Comparison of ENCODE assay signal across 5 fruit fly cellular contexts in genomic region chr3R:7130827-7131226, dm6.
TF ChIP-seq lines count a peak whose summit lies in the region.

No protein-coding gene starts in this region.

- TF ChIP-seq CTCF in whole organism, embryonic (GFP tag; optimal IDR thresholded peaks at IDR 0.05; lab: Kevin White, UChicago): no peak

TF ChIP-seq in whole organism, adult, 20 proteins besides CTCF, POLR2A, EP300 and RAD21:
- TF ChIP-seq cic (GFP tag; optimal IDR thresholded peaks at IDR 0.05; lab: Kevin White, UChicago): no peak
- TF ChIP-seq bab1 (GFP tag; optimal IDR thresholded peaks at IDR 0.05; lab: Kevin White, UChicago): peak; percentile 11
- no peak for TF ChIP-seq Crg-1 (GFP tag; optimal IDR thresholded peaks at IDR 0.05; lab: Kevin White, UChicago)

TF ChIP-seq in whole organism, embryonic, 481 proteins besides CTCF, POLR2A, EP300 and RAD21 (continues in another document):
- TF ChIP-seq CG6254 (GFP tag; optimal IDR thresholded peaks at IDR 0.05; lab: Kevin White, UChicago): no peak
- TF ChIP-seq CG2712 (tag; optimal IDR thresholded peaks at IDR 0.05; lab: Kevin White, UChicago): peak; percentile 32
- TF ChIP-seq CG3407 (GFP tag; optimal IDR thresholded peaks at IDR 0.05; lab: Kevin White, UChicago): no peak
- TF ChIP-seq CG7963 (GFP tag; IDR thresholded peaks at IDR 0.05; lab: Robert Waterston, UW; ENCODE audit: partially characterized antibody): peak; percentile 97
- TF ChIP-seq CG10462 (GFP tag; optimal IDR thresholded peaks at IDR 0.05; lab: Kevin White, UChicago): no peak
- peak; percentile 77 for TF ChIP-seq CG9797 (GFP tag; optimal IDR thresholded peaks at IDR 0.05; lab: Kevin White, UChicago)
- peak; percentile 55; the same call in 1 of the 3 replicates for TF ChIP-seq ci (GFP tag; IDR thresholded peaks at IDR 0.05; lab: Robert Waterston, UW)
- no peak for TF ChIP-seq cg (GFP tag; optimal IDR thresholded peaks at IDR 0.05; lab: Kevin White, UChicago)
- 0 out of 2 replicates have a peak, but pooled peaks have one; percentile 14 for TF ChIP-seq CG17328 (GFP tag; IDR thresholded peaks at IDR 0.05; lab: Robert Waterston, UW)
- no peak for TF ChIP-seq CG2202 (tag; optimal IDR thresholded peaks at IDR 0.05; lab: Kevin White, UChicago)
- TF ChIP-seq NC2α (GFP tag; optimal IDR thresholded peaks at IDR 0.05; lab: Kevin White, UChicago): no peak
- TF ChIP-seq Bdp1 (GFP tag; optimal IDR thresholded peaks at IDR 0.05; lab: Kevin White, UChicago): peak; percentile 100
- peak; percentile 93 for TF ChIP-seq sna (GFP tag; IDR thresholded peaks at IDR 0.05; lab: Robert Waterston, UW; ENCODE audit: partially characterized antibody)
- TF ChIP-seq pzg (GFP tag; optimal IDR thresholded peaks at IDR 0.05; lab: Kevin White, UChicago): peak; percentile 50
- TF ChIP-seq CG14441 (GFP tag; IDR thresholded peaks at IDR 0.05; lab: Robert Waterston, UW): no peak
- TF ChIP-seq Oaz (GFP tag; IDR thresholded peaks at IDR 0.05; lab: Robert Waterston, UW): no peak
- TF ChIP-seq Fer2 (tag; optimal IDR thresholded peaks at IDR 0.05; lab: Kevin White, UChicago): no peak
- TF ChIP-seq HmgZ (tag; optimal IDR thresholded peaks at IDR 0.05; lab: Kevin White, UChicago): peak; percentile 53
- TF ChIP-seq CG18619 (GFP tag; optimal IDR thresholded peaks at IDR 0.05; lab: Kevin White, UChicago): no peak
- no peak for TF ChIP-seq lab (GFP tag; optimal IDR thresholded peaks at IDR 0.05; lab: Kevin White, UChicago)
- 0 out of 3 replicates have a peak, but pooled peaks have one; percentile 32 for TF ChIP-seq Dbx (GFP tag; IDR thresholded peaks at IDR 0.05; lab: Robert Waterston, UW)

TF ChIP-seq in whole organism, prepupa, 60 proteins besides CTCF, POLR2A, EP300 and RAD21:
- no peak for TF ChIP-seq Ets96B (tag; optimal IDR thresholded peaks at IDR 0.05; lab: Kevin White, UChicago)
- no peak for TF ChIP-seq CG6792 (GFP tag; optimal IDR thresholded peaks at IDR 0.05; lab: Kevin White, UChicago)
- no peak for TF ChIP-seq fkh (GFP tag; optimal IDR thresholded peaks at IDR 0.05; lab: Kevin White, UChicago)
- TF ChIP-seq achi (GFP tag; optimal IDR thresholded peaks at IDR 0.05; lab: Kevin White, UChicago): no peak
- no peak for TF ChIP-seq Hr39 (GFP tag; optimal IDR thresholded peaks at IDR 0.05; lab: Kevin White, UChicago)
- no peak for TF ChIP-seq Met (GFP tag; optimal IDR thresholded peaks at IDR 0.05; lab: Kevin White, UChicago)
- TF ChIP-seq svp (GFP tag; lab: Kevin White, UChicago): peak; percentile 70
- TF ChIP-seq esn (GFP tag; optimal IDR thresholded peaks at IDR 0.05; lab: Kevin White, UChicago): peak; percentile 46
- TF ChIP-seq dac (GFP tag; optimal IDR thresholded peaks at IDR 0.05; lab: Kevin White, UChicago): no peak
- TF ChIP-seq CG15336 (GFP tag; IDR thresholded peaks at IDR 0.05; lab: Robert Waterston, UW): no peak
- TF ChIP-seq topi (GFP tag; optimal IDR thresholded peaks at IDR 0.05; lab: Kevin White, UChicago): peak; percentile 14
- peak; percentile 58 for TF ChIP-seq Eip78C (GFP tag; lab: Kevin White, UChicago)
- TF ChIP-seq CG32006 (GFP tag; optimal IDR thresholded peaks at IDR 0.05; lab: Kevin White, UChicago): no peak
- TF ChIP-seq Ets21C (GFP tag; optimal IDR thresholded peaks at IDR 0.05; lab: Kevin White, UChicago): no peak

TF ChIP-seq in whole organism, pupa, 21 proteins besides CTCF, POLR2A, EP300 and RAD21:
- TF ChIP-seq CG9948 (tag; optimal IDR thresholded peaks at IDR 0.05; lab: Kevin White, UChicago) (no peak), D1 (tag; optimal IDR thresholded peaks at IDR 0.05; lab: Kevin White, UChicago) (peak; percentile 41), CG34367 (tag; optimal IDR thresholded peaks at IDR 0.05; lab: Kevin White, UChicago) (no peak), CG15710 (tag; optimal IDR thresholded peaks at IDR 0.05; lab: Kevin White, UChicago) (no peak)

TF ChIP-seq in whole organism, wandering third instar larva, 38 proteins besides CTCF, POLR2A, EP300 and RAD21:
- TF ChIP-seq sage (GFP tag; optimal IDR thresholded peaks at IDR 0.05; lab: Kevin White, UChicago): no peak
- TF ChIP-seq dl (GFP tag; optimal IDR thresholded peaks at IDR 0.05; lab: Kevin White, UChicago; ENCODE audit: insufficient read depth in 1 of 2, partially characterized antibody in 2 of 2): no peak
- TF ChIP-seq Sp1 (GFP tag; optimal IDR thresholded peaks at IDR 0.05; lab: Kevin White, UChicago): no peak
- no peak for TF ChIP-seq CG32264 (GFP tag; optimal IDR thresholded peaks at IDR 0.05; lab: Kevin White, UChicago)
- peak; percentile 7 for TF ChIP-seq Jra (GFP tag; optimal IDR thresholded peaks at IDR 0.05; lab: Kevin White, UChicago)
- TF ChIP-seq Mio (GFP tag; optimal IDR thresholded peaks at IDR 0.05; lab: Kevin White, UChicago): no peak
- TF ChIP-seq ey (GFP tag; optimal IDR thresholded peaks at IDR 0.05; lab: Kevin White, UChicago): no peak
- no peak for TF ChIP-seq Hr78 (GFP tag; optimal IDR thresholded peaks at IDR 0.05; lab: Kevin White, UChicago)
- no peak for TF ChIP-seq OdsH (GFP tag; optimal IDR thresholded peaks at IDR 0.05; lab: Kevin White, UChicago)
- TF ChIP-seq Vsx2 (GFP tag; optimal IDR thresholded peaks at IDR 0.05; lab: Kevin White, UChicago; ENCODE audit: partially characterized antibody): no peak
- TF ChIP-seq brk (GFP tag; optimal IDR thresholded peaks at IDR 0.05; lab: Kevin White, UChicago): peak; percentile 18
- peak; percentile 60 for TF ChIP-seq Hnf4 (GFP tag; optimal IDR thresholded peaks at IDR 0.05; lab: Kevin White, UChicago)
- no peak for TF ChIP-seq dsf (GFP tag; optimal IDR thresholded peaks at IDR 0.05; lab: Kevin White, UChicago; ENCODE audit: borderline replicate concordance)
- no peak for TF ChIP-seq GATAd (GFP tag; optimal IDR thresholded peaks at IDR 0.05; lab: Kevin White, UChicago)
- no peak for TF ChIP-seq psq (GFP tag; optimal IDR thresholded peaks at IDR 0.05; lab: Kevin White, UChicago)
- TF ChIP-seq Dfd (GFP tag; optimal IDR thresholded peaks at IDR 0.05; lab: Kevin White, UChicago): no peak
- TF ChIP-seq pan (optimal IDR thresholded peaks at IDR 0.05; lab: Kevin White, UChicago): no peak
TF ChIP-seq in whole organism, wandering third instar larva: peak in this region for 3.
